Worm (Caenorhabditis elegans) whole organism, early embryonic: ENCODE measurements around the gene M03E7.1.
A peak's percentile ranks its signal among the peaks of the same experiment; 100 is the strongest.

ENCODE experiments used
- B0310.2 ChIP-seq: sonication (generic microtip); optimal IDR thresholded peaks from 2 replicates; lab custom pipeline; 2016; ENCODE audit warnings: mild to moderate bottlenecking, missing genetic modification characterization, missing compliant biosample characterization
- F13C5.2 ChIP-seq: sonication (generic microtip); optimal IDR thresholded peaks from 2 replicates; lab custom pipeline; 2017; ENCODE audit warnings: mild to moderate bottlenecking, missing genetic modification characterization, inconsistent platforms, missing compliant biosample characterization
- aly-1 ChIP-seq: sonication (generic microtip); optimal IDR thresholded peaks from 2 replicates; lab custom pipeline; 2016; ENCODE audit warnings: missing genetic modification characterization, missing compliant biosample characterization
- ama-1 ChIP-seq: fragments of 150-350 bp; optimal IDR thresholded peaks from 2 replicates; lab custom pipeline; 2014
- ceh-13 ChIP-seq: fragments of 200-800 bp; sonication (Bioruptor generic); optimal IDR thresholded peaks from 2 replicates; lab custom pipeline; 2018; ENCODE audit warnings: mild to moderate bottlenecking, missing genetic modification characterization, missing compliant biosample characterization
- ceh-36 ChIP-seq: sonication (generic microtip); optimal IDR thresholded peaks from 2 replicates; lab custom pipeline; 2016; ENCODE audit warnings: missing genetic modification characterization, inconsistent platforms, missing compliant biosample characterization
- ets-7 ChIP-seq: sonication (generic microtip); optimal IDR thresholded peaks from 2 replicates; lab custom pipeline; 2016; ENCODE audit warnings: missing genotype, missing genetic modification characterization, missing compliant biosample characterization
- flt-1 ChIP-seq: fragments of 200-800 bp; sonication (Bioruptor generic); IDR thresholded peaks from 2 replicates; pipeline ENCODE4 v1.3.6; 2022; ENCODE audit warnings: missing genetic modification characterization, missing compliant biosample characterization
- hmbx-1 ChIP-seq: sonication (generic microtip); optimal IDR thresholded peaks from 2 replicates; lab custom pipeline; 2016; ENCODE audit warnings: mild to moderate bottlenecking, missing genetic modification characterization, missing compliant biosample characterization
- hmg-4 ChIP-seq: fragments of 200-800 bp; sonication (Bioruptor generic); optimal IDR thresholded peaks from 2 replicates; lab custom pipeline; 2018; ENCODE audit warnings: mild to moderate bottlenecking, missing genetic modification characterization, missing compliant biosample characterization
- hnd-1 ChIP-seq: sonication (generic microtip); optimal IDR thresholded peaks from 2 replicates; lab custom pipeline; 2016; ENCODE audit warnings: missing genetic modification characterization, missing compliant biosample characterization
- pes-1 ChIP-seq: fragments of 200-800 bp; sonication (Bioruptor generic); IDR thresholded peaks from 2 replicates; pipeline ENCODE4 v1.3.6; 2022; ENCODE audit warnings: missing genetic modification reagents, missing genetic modification characterization, missing compliant biosample characterization
- scrt-1 ChIP-seq: fragments of 200-800 bp; sonication (Bioruptor generic); IDR thresholded peaks from 2 replicates; pipeline ENCODE4 v1.3.6; 2022; ENCODE audit warnings: missing genetic modification characterization, missing compliant biosample characterization
- sea-1 ChIP-seq: fragments of 200-800 bp; sonication (Bioruptor generic); conservative IDR thresholded peaks from 2 replicates; pipeline ENCODE4 v1.3.6; 2022; ENCODE audit warnings: missing genetic modification characterization, missing compliant biosample characterization
- tbx-11 ChIP-seq: fragments of 200-800 bp; sonication (Bioruptor generic); IDR thresholded peaks from 2 replicates; pipeline ENCODE4 v1.3.6; 2022; ENCODE audit warnings: missing genetic modification characterization, missing compliant biosample characterization
- tbx-37 ChIP-seq: fragments of 200-800 bp; sonication (Bioruptor generic); conservative IDR thresholded peaks from 2 replicates; pipeline ENCODE4 v1.3.6; 2022; ENCODE audit warnings: missing genetic modification reagents, missing genetic modification characterization, missing compliant biosample characterization
- tra-4 ChIP-seq: sonication (generic microtip); optimal IDR thresholded peaks from 2 replicates; lab custom pipeline; 2017; ENCODE audit warnings: missing genetic modification characterization, missing compliant biosample characterization

M03E7.1 gene

ce11 chrV:5582860-5583259 is 38.6 kb upstream of the M03E7.1 start:
- no peak for TF ChIP-seq B0310.2 (tag; lab: Kevin White, UChicago)
- TF ChIP-seq ama-1 (lab: Kevin White, UChicago): no peak
- no peak for TF ChIP-seq hmbx-1
- no peak for TF ChIP-seq tbx-37
- TF ChIP-seq tbx-11 (GFP tag; lab: Robert Waterston, UW): no peak
- TF ChIP-seq pes-1 (GFP tag; lab: Robert Waterston, UW): no peak
- no peak for TF ChIP-seq tra-4 (tag; lab: Kevin White, UChicago)
- no peak for TF ChIP-seq flt-1 (GFP tag; lab: Robert Waterston, UW)
- TF ChIP-seq ceh-36 (tag; lab: Kevin White, UChicago): no peak
- TF ChIP-seq scrt-1: no peak
- TF ChIP-seq hmg-4 (GFP tag; lab: Kevin White, UChicago): no peak
- no peak for TF ChIP-seq F13C5.2 (tag; lab: Kevin White, UChicago)
- TF ChIP-seq ets-7 (tag; lab: Kevin White, UChicago): no peak
- TF ChIP-seq ceh-13 (GFP tag; lab: Kevin White, UChicago): no peak
- TF ChIP-seq hnd-1 (tag; lab: Kevin White, UChicago): no peak
- TF ChIP-seq sea-1: no peak
- no peak for TF ChIP-seq aly-1 (tag; lab: Kevin White, UChicago)

- TF ChIP-seq scrt-1 (no peak), hnd-1 (tag; lab: Kevin White, UChicago) (no peak), ceh-36 (tag; lab: Kevin White, UChicago) (no peak), F13C5.2 (tag; lab: Kevin White, UChicago) (peak; percentile 24), pes-1 (GFP tag; lab: Robert Waterston, UW) (no peak)
These were observed 37.2 kb upstream of the M03E7.1 start, which contains the start of gene pas-6 for ce11 chrV:5584293-5584776. Gene pas-6 (minus strand): TSS chrV:5584343.

- TF ChIP-seq tbx-11 (GFP tag; lab: Robert Waterston, UW): no peak
- no peak for TF ChIP-seq hnd-1 (tag; lab: Kevin White, UChicago)
- TF ChIP-seq aly-1 (tag; lab: Kevin White, UChicago): no peak
- no peak for TF ChIP-seq tbx-37
- TF ChIP-seq sea-1: no peak
- TF ChIP-seq ama-1 (lab: Kevin White, UChicago): no peak
- TF ChIP-seq hmg-4 (GFP tag; lab: Kevin White, UChicago): no peak
- TF ChIP-seq hmbx-1: no peak
- TF ChIP-seq ceh-36 (tag; lab: Kevin White, UChicago): no peak
- TF ChIP-seq tra-4 (tag; lab: Kevin White, UChicago): no peak
- no peak for TF ChIP-seq ets-7 (tag; lab: Kevin White, UChicago)
- TF ChIP-seq F13C5.2 (tag; lab: Kevin White, UChicago): no peak
- no peak for TF ChIP-seq B0310.2 (tag; lab: Kevin White, UChicago)
- no peak for TF ChIP-seq flt-1 (GFP tag; lab: Robert Waterston, UW)
- no peak for TF ChIP-seq pes-1 (GFP tag; lab: Robert Waterston, UW)
- no peak for TF ChIP-seq scrt-1
These were observed 36.7 kb upstream of the M03E7.1 start, which contains the start of gene CD4.11 for ce11 chrV:5584833-5585232. Gene CD4.11 (plus strand): TSS chrV:5585133.

ce11 chrV:5587042-5587441 is 34.4 kb upstream of the M03E7.1 start:
- TF ChIP-seq hmbx-1 (no peak), sea-1 (no peak), tbx-11 (GFP tag; lab: Robert Waterston, UW) (no peak), ceh-13 (GFP tag; lab: Kevin White, UChicago) (no peak), ceh-36 (tag; lab: Kevin White, UChicago) (no peak), hnd-1 (tag; lab: Kevin White, UChicago) (no peak), B0310.2 (tag; lab: Kevin White, UChicago) (no peak), hmg-4 (GFP tag; lab: Kevin White, UChicago) (no peak), tra-4 (tag; lab: Kevin White, UChicago) (no peak)

ce11 chrV:5587955-5588354 is 33.5 kb upstream of the M03E7.1 start:
- TF ChIP-seq ets-7 (tag; lab: Kevin White, UChicago) (no peak), pes-1 (GFP tag; lab: Robert Waterston, UW) (no peak), tra-4 (tag; lab: Kevin White, UChicago) (no peak), scrt-1 (no peak), F13C5.2 (tag; lab: Kevin White, UChicago) (no peak), B0310.2 (tag; lab: Kevin White, UChicago) (no peak), ceh-13 (GFP tag; lab: Kevin White, UChicago) (no peak), tbx-37 (no peak), sea-1 (no peak), ama-1 (lab: Kevin White, UChicago) (no peak), tbx-11 (GFP tag; lab: Robert Waterston, UW) (no peak)

ce11 chrV:5591887-5592286 is 29.6 kb upstream of the M03E7.1 start:
- TF ChIP-seq tra-4 (tag; lab: Kevin White, UChicago): no peak
- TF ChIP-seq hnd-1 (tag; lab: Kevin White, UChicago): no peak
- no peak for TF ChIP-seq ceh-13 (GFP tag; lab: Kevin White, UChicago)
- no peak for TF ChIP-seq ets-7 (tag; lab: Kevin White, UChicago)
- no peak for TF ChIP-seq B0310.2 (tag; lab: Kevin White, UChicago)
- TF ChIP-seq flt-1 (GFP tag; lab: Robert Waterston, UW): no peak
- no peak for TF ChIP-seq hmg-4 (GFP tag; lab: Kevin White, UChicago)
- no peak for TF ChIP-seq tbx-11 (GFP tag; lab: Robert Waterston, UW)
- TF ChIP-seq tbx-37: no peak
- no peak for TF ChIP-seq ama-1 (lab: Kevin White, UChicago)
- TF ChIP-seq hmbx-1: no peak
- TF ChIP-seq ceh-36 (tag; lab: Kevin White, UChicago): no peak
- no peak for TF ChIP-seq pes-1 (GFP tag; lab: Robert Waterston, UW)
- no peak for TF ChIP-seq sea-1
- TF ChIP-seq F13C5.2 (tag; lab: Kevin White, UChicago): no peak
- TF ChIP-seq aly-1 (tag; lab: Kevin White, UChicago): no peak
- TF ChIP-seq scrt-1: no peak

ce11 chrV:5592323-5592722 is 29.2 kb upstream of the M03E7.1 start, which contains the start of gene vps-37:
Gene vps-37 (plus strand): TSS chrV:5592700.
- TF ChIP-seq tbx-11 (GFP tag; lab: Robert Waterston, UW): no peak
- TF ChIP-seq tbx-37: no peak
- TF ChIP-seq ceh-36 (tag; lab: Kevin White, UChicago): peak; percentile 14
- peak; percentile 29; the same call in 1 of the 2 replicates for TF ChIP-seq pes-1 (GFP tag; lab: Robert Waterston, UW)
- peak; percentile 20 for TF ChIP-seq F13C5.2 (tag; lab: Kevin White, UChicago)
